Fruit fly (Drosophila melanogaster) whole organism, embryonic: ENCODE measurements around the gene CG43800.

Source experiments
- ATbp ChIP-seq: fragments of 200-800 bp; sonication (Bioruptor generic); optimal IDR thresholded peaks from 2 replicates; lab custom pipeline; 2017; ENCODE audit warnings: missing biosample characterization, mild to moderate bottlenecking, missing genetic modification characterization, missing genetic modification reagents
- Bteb2 ChIP-seq: fragments of 200-800 bp; sonication (Bioruptor generic); optimal IDR thresholded peaks from 2 replicates; lab custom pipeline; 2016; ENCODE audit warnings: missing biosample characterization, missing genetic modification characterization
- CG10321 ChIP-seq: fragments of 200-800 bp; sonication (Bioruptor generic); IDR thresholded peaks from 2 replicates; pipeline ENCODE4 v1.3.6; 2022; ENCODE audit warnings: missing biosample characterization, missing genetic modification characterization
- CG10431 ChIP-seq: fragments of 200-800 bp; sonication (Bioruptor generic); optimal IDR thresholded peaks from 3 replicates; lab custom pipeline; 2018; ENCODE audit warnings: missing biosample characterization, mild to moderate bottlenecking, missing genetic modification characterization
- CG11456 ChIP-seq: fragments of 200-800 bp; sonication (Bioruptor generic); IDR thresholded peaks from 3 replicates; pipeline ENCODE4 v1.3.6; 2022; ENCODE audit warnings: missing biosample characterization, missing genetic modification characterization
- CG11723 ChIP-seq: fragments of 200-800 bp; sonication (Bioruptor generic); optimal IDR thresholded peaks from 2 replicates; lab custom pipeline; 2017; ENCODE audit warnings: missing biosample characterization, mild to moderate bottlenecking, missing genetic modification characterization
- CG13624 ChIP-seq: fragments of 200-800 bp; sonication (Bioruptor generic); optimal IDR thresholded peaks from 2 replicates; lab custom pipeline; 2016; ENCODE audit warnings: missing biosample characterization, missing genetic modification characterization
- CG1529 ChIP-seq: fragments of 200-800 bp; sonication (Bioruptor generic); optimal IDR thresholded peaks from 3 replicates; lab custom pipeline; 2018; ENCODE audit warnings: missing biosample characterization, missing genetic modification characterization
- CG18476 ChIP-seq: fragments of 200-800 bp; sonication (Bioruptor generic); optimal IDR thresholded peaks from 2 replicates; lab custom pipeline; 2016; ENCODE audit warnings: missing biosample characterization, mild to moderate bottlenecking, missing genetic modification characterization
- CG2875 ChIP-seq: fragments of 200-800 bp; sonication (Bioruptor generic); optimal IDR thresholded peaks from 2 replicates; lab custom pipeline; 2017; ENCODE audit warnings: missing biosample characterization, mild to moderate bottlenecking, missing genetic modification characterization, missing genetic modification reagents
- CG31441 ChIP-seq: fragments of 200-800 bp; sonication (Bioruptor generic); IDR thresholded peaks from 2 replicates; pipeline ENCODE4 v1.3.6; 2022; ENCODE audit warnings: missing biosample characterization, missing genetic modification characterization
- CG33213 ChIP-seq: fragments of 200-800 bp; sonication (Bioruptor generic); optimal IDR thresholded peaks from 3 replicates; lab custom pipeline; 2016; ENCODE audit warnings: missing biosample characterization, missing genetic modification characterization
- CG4424 ChIP-seq: fragments of 200-800 bp; sonication (Bioruptor generic); optimal IDR thresholded peaks from 3 replicates; lab custom pipeline; 2016; ENCODE audit warnings: missing biosample characterization, missing genetic modification characterization
- CG7786 ChIP-seq: fragments of 200-800 bp; sonication (Bioruptor generic); optimal IDR thresholded peaks from 2 replicates; lab custom pipeline; 2016; ENCODE audit warnings: missing biosample characterization, missing genetic modification characterization
- CG9727 ChIP-seq: fragments of 200-800 bp; sonication (Bioruptor generic); optimal IDR thresholded peaks from 3 replicates; lab custom pipeline; 2017; ENCODE audit warnings: missing biosample characterization, mild to moderate bottlenecking, missing genetic modification characterization
- CoRest ChIP-seq: fragments of 200-800 bp; sonication (Bioruptor generic); optimal IDR thresholded peaks from 3 replicates; lab custom pipeline; 2018; ENCODE audit warnings: missing biosample characterization, mild to moderate bottlenecking, missing genetic modification characterization, moderate library complexity
- CrebB ChIP-seq: fragments of 200-800 bp; sonication (Bioruptor generic); optimal IDR thresholded peaks from 3 replicates; lab custom pipeline; 2018; ENCODE audit warnings: missing biosample characterization, mild to moderate bottlenecking, missing genetic modification characterization
- D19A ChIP-seq: fragments of 200-800 bp; optimal IDR thresholded peaks from 3 replicates; lab custom pipeline; 2019; ENCODE audit warnings: missing biosample characterization, mild to moderate bottlenecking, missing genetic modification characterization, moderate library complexity
- Dad ChIP-seq: fragments of 200-800 bp; sonication (Bioruptor generic); optimal IDR thresholded peaks from 3 replicates; lab custom pipeline; 2016; ENCODE audit warnings: missing biosample characterization, missing genetic modification characterization
- Dbx ChIP-seq: fragments of 200-800 bp; sonication (Bioruptor generic); IDR thresholded peaks from 3 replicates; pipeline ENCODE4 v1.3.6; 2022; ENCODE audit warnings: missing biosample characterization, missing genetic modification characterization
- Deaf1 ChIP-seq: fragments of 200-800 bp; optimal IDR thresholded peaks from 3 replicates; lab custom pipeline; 2019; ENCODE audit warnings: missing biosample characterization, mild to moderate bottlenecking, missing genetic modification characterization, moderate library complexity
- Dip2 ChIP-seq: fragments of 200-800 bp; sonication (Bioruptor generic); IDR thresholded peaks from 2 replicates; pipeline ENCODE4 v1.3.6; 2022; ENCODE audit warnings: missing biosample characterization, missing genetic modification characterization
- Dll ChIP-seq: fragments of 200-800 bp; sonication (Bioruptor generic); IDR thresholded peaks from 4 replicates; pipeline ENCODE4 v1.3.6; 2022; ENCODE audit warnings: missing biosample characterization, missing genetic modification characterization; ENCODE audit not compliant: partially characterized antibody
- E2f1 ChIP-seq: fragments of 200-800 bp; sonication (Bioruptor generic); IDR thresholded peaks from 2 replicates; pipeline ENCODE4 v1.3.6; 2022; ENCODE audit warnings: missing biosample characterization, missing genetic modification characterization
- Elba2 ChIP-seq: fragments of 200-800 bp; sonication (Bioruptor generic); optimal IDR thresholded peaks from 3 replicates; lab custom pipeline; 2016; ENCODE audit warnings: missing biosample characterization, missing genetic modification characterization
- GATAe ChIP-seq: fragments of 200-800 bp; sonication (Bioruptor generic); conservative IDR thresholded peaks from 2 replicates; pipeline ENCODE4 v1.3.6; 2022; ENCODE audit warnings: missing biosample characterization, missing genetic modification characterization
- HmgD ChIP-seq: fragments of 200-800 bp; sonication (Bioruptor generic); optimal IDR thresholded peaks from 3 replicates; lab custom pipeline; 2016; ENCODE audit warnings: missing biosample characterization, missing genetic modification characterization
- HmgZ ChIP-seq: fragments of 200-800 bp; sonication (Bioruptor generic); optimal IDR thresholded peaks from 2 replicates; lab custom pipeline; 2018; ENCODE audit warnings: missing biosample characterization, mild to moderate bottlenecking, missing genetic modification characterization
- Hmx ChIP-seq: fragments of 200-800 bp; sonication (Bioruptor generic); optimal IDR thresholded peaks from 2 replicates; lab custom pipeline; 2016; ENCODE audit warnings: missing biosample characterization, missing genetic modification characterization
- Lim3 ChIP-seq: fragments of 200-800 bp; sonication (Bioruptor generic); IDR thresholded peaks from 2 replicates; pipeline ENCODE4 v1.3.6; 2022; ENCODE audit warnings: missing biosample characterization, missing genetic modification characterization
- Meics ChIP-seq: fragments of 200-800 bp; sonication (Bioruptor generic); optimal IDR thresholded peaks from 2 replicates; lab custom pipeline; 2017; ENCODE audit warnings: missing biosample characterization, mild to moderate bottlenecking, missing genetic modification characterization
- Pdp1 ChIP-seq, 2 experiments: fragments of 200-800 bp; sonication (Bioruptor generic); optimal IDR thresholded peaks; 3 replicates each; lab custom pipeline; 2016; ENCODE audit warnings: missing biosample characterization in 2 of 2, missing genetic modification characterization in 2 of 2, mild to moderate bottlenecking in 1 of 2, moderate library complexity in 1 of 2
- Stat92E ChIP-seq, 3 experiments: fragments of >200 bp in 2 of 3; fragments of 200-800 bp in 1 of 3; sonication (Bioruptor generic) in 1 of 3; optimal IDR thresholded peaks; 2 replicates each; lab custom pipeline; 2017 to 2019; ENCODE audit warnings: missing biosample characterization in 3 of 3, missing genetic modification characterization in 3 of 3, mild to moderate bottlenecking in 1 of 3, moderate library complexity in 1 of 3
- Taf1 ChIP-seq: fragments of 200-800 bp; sonication (Bioruptor generic); IDR thresholded peaks from 2 replicates; pipeline ENCODE4 v1.3.6; 2022; ENCODE audit warnings: missing biosample characterization, missing genetic modification characterization
- amos ChIP-seq: fragments of 200-800 bp; sonication (Bioruptor generic); IDR thresholded peaks from 2 replicates; pipeline ENCODE4 v1.3.6; 2022; ENCODE audit warnings: missing biosample characterization, missing genetic modification characterization; ENCODE audit not compliant: partially characterized antibody
- bowl ChIP-seq: fragments of 200-800 bp; sonication (Bioruptor generic); IDR thresholded peaks from 2 replicates; pipeline ENCODE4 v1.3.6; 2022; ENCODE audit warnings: missing biosample characterization, missing genetic modification characterization
- fd96Cb ChIP-seq: fragments of 200-800 bp; sonication (Bioruptor generic); optimal IDR thresholded peaks from 2 replicates; lab custom pipeline; 2018; ENCODE audit warnings: missing biosample characterization, mild to moderate bottlenecking, missing genetic modification characterization, moderate library complexity
- gcm ChIP-seq: fragments of 200-800 bp; sonication (Bioruptor generic); optimal IDR thresholded peaks from 2 replicates; lab custom pipeline; 2019; ENCODE audit warnings: missing biosample characterization, mild to moderate bottlenecking, missing genetic modification characterization, moderate library complexity
- gsb-n ChIP-seq: fragments of 200-800 bp; sonication (Bioruptor generic); optimal IDR thresholded peaks from 3 replicates; lab custom pipeline; 2018; ENCODE audit warnings: missing biosample characterization, mild to moderate bottlenecking, missing genetic modification characterization
- hkb ChIP-seq, 2 experiments: fragments of 200-800 bp in 1 of 2; fragments of >200 bp in 1 of 2; sonication (Bioruptor generic) in 1 of 2; IDR thresholded peaks in 1 of 2; optimal IDR thresholded peaks in 1 of 2; 2 replicates each; pipeline versions ENCODE4 v1.3.6 to Lab custom; 2017 to 2022; ENCODE audit warnings: missing biosample characterization in 1 of 2, missing genetic modification characterization in 1 of 2
- hth ChIP-seq: fragments of >200 bp; optimal IDR thresholded peaks from 2 replicates; lab custom pipeline; 2017; ENCODE audit warnings: inconsistent platforms
- klu ChIP-seq: fragments of 200-800 bp; sonication (Bioruptor generic); IDR thresholded peaks from 2 replicates; pipeline ENCODE4 v1.3.6; 2022; ENCODE audit warnings: missing biosample characterization, missing genetic modification characterization
- lilli ChIP-seq: fragments of 200-800 bp; sonication (Bioruptor generic); optimal IDR thresholded peaks from 3 replicates; lab custom pipeline; 2016; ENCODE audit warnings: missing biosample characterization, missing genetic modification characterization
- oc ChIP-seq: fragments of 200-800 bp; sonication (Bioruptor generic); optimal IDR thresholded peaks from 2 replicates; lab custom pipeline; 2018; ENCODE audit warnings: missing biosample characterization, mild to moderate bottlenecking, missing genetic modification characterization, moderate library complexity
- odd ChIP-seq: fragments of 200-800 bp; sonication (Bioruptor generic); optimal IDR thresholded peaks from 2 replicates; lab custom pipeline; 2017; ENCODE audit warnings: missing biosample characterization, mild to moderate bottlenecking, missing genetic modification characterization
- phol ChIP-seq: fragments of 200-800 bp; sonication (Bioruptor generic); optimal IDR thresholded peaks from 3 replicates; lab custom pipeline; 2018; ENCODE audit warnings: missing biosample characterization, mild to moderate bottlenecking, missing genetic modification characterization, moderate library complexity
- sr ChIP-seq: fragments of 200-800 bp; sonication (Bioruptor generic); IDR thresholded peaks from 3 replicates; pipeline ENCODE4 v1.3.6; 2022; ENCODE audit warnings: missing biosample characterization, missing genetic modification characterization
- tap ChIP-seq: fragments of 200-800 bp; optimal IDR thresholded peaks from 3 replicates; lab custom pipeline; 2019; ENCODE audit warnings: missing biosample characterization, mild to moderate bottlenecking, missing genetic modification characterization, moderate library complexity
- tna ChIP-seq: fragments of 200-800 bp; sonication (Bioruptor generic); IDR thresholded peaks from 2 replicates; pipeline ENCODE4 v1.3.6; 2022; ENCODE audit warnings: missing biosample characterization, missing genetic modification characterization; ENCODE audit not compliant: partially characterized antibody
- vnd ChIP-seq: fragments of 200-800 bp; sonication (Bioruptor generic); IDR thresholded peaks from 3 replicates; pipeline ENCODE4 v1.3.6; 2022; ENCODE audit warnings: missing biosample characterization, missing genetic modification characterization; ENCODE audit not compliant: partially characterized antibody
- zf30C ChIP-seq: fragments of 200-800 bp; sonication (Bioruptor generic); optimal IDR thresholded peaks from 3 replicates; lab custom pipeline; 2018; ENCODE audit warnings: missing biosample characterization, mild to moderate bottlenecking, missing genetic modification characterization

The CG43800 gene

dm6 chr2L:7265970-7266369 lies 33.4 kb upstream of the CG43800 start (continued):
- TF ChIP-seq CG9727 (GFP tag; lab: Kevin White, UChicago) (no peak), zf30C (GFP tag; lab: Kevin White, UChicago) (no peak), CG7786 (GFP tag; lab: Kevin White, UChicago) (peak; percentile 18), klu (no peak), CG18476 (GFP tag; lab: Kevin White, UChicago) (no peak), Meics (no peak), CG4424 (GFP tag; lab: Kevin White, UChicago) (peak; percentile 14), CG2875 (GFP tag; lab: Kevin White, UChicago) (peak; percentile 44), lilli (peak; percentile 19), CoRest (no peak), CG10431 (GFP tag; lab: Kevin White, UChicago) (no peak), gcm (GFP tag; lab: Kevin White, UChicago) (peak; percentile 7), tap (tag; lab: Kevin White, UChicago) (peak; percentile 27), CG1529 (GFP tag; lab: Kevin White, UChicago) (no peak), oc (tag; lab: Kevin White, UChicago) (no peak), HmgZ (tag; lab: Kevin White, UChicago) (no peak), Lim3 (no peak), bowl (no peak), amos (GFP tag; lab: Robert Waterston, UW) (no peak), Dll (GFP tag; lab: Robert Waterston, UW) (no peak), fd96Cb (tag; lab: Kevin White, UChicago) (peak; percentile 42), gsb-n (tag; lab: Kevin White, UChicago) (peak; percentile 4), CG10321 (GFP tag; lab: Robert Waterston, UW) (no peak), odd (GFP tag; lab: Kevin White, UChicago) (no peak), E2f1 (peak; percentile 37), tna (GFP tag; lab: Robert Waterston, UW) (no peak), CG11456 (GFP tag; lab: Robert Waterston, UW) (no peak), CG33213 (GFP tag; lab: Kevin White, UChicago) (no peak), vnd (GFP tag; lab: Robert Waterston, UW) (no peak), Stat92E (GFP tag; optimal IDR thresholded peaks at IDR 0.05; lab: Kevin White, UChicago) (no peak), Dip2 (GFP tag; lab: Robert Waterston, UW) (no peak), Taf1 (no peak), Dad (GFP tag; lab: Kevin White, UChicago) (no peak), GATAe (GFP tag; lab: Robert Waterston, UW) (no peak), Bteb2 (no peak), CG13624 (no peak), sr (GFP tag; lab: Robert Waterston, UW) (no peak), ATbp (GFP tag; lab: Kevin White, UChicago) (peak; percentile 39), Elba2 (GFP tag; lab: Kevin White, UChicago) (no peak), Deaf1 (no peak), Hmx (GFP tag; lab: Kevin White, UChicago) (no peak), HmgD (GFP tag; lab: Kevin White, UChicago) (no peak), CG31441 (GFP tag; lab: Robert Waterston, UW) (peak; percentile 35; the same call in 1 of the 2 replicates), hth (no peak), CrebB (tag; lab: Kevin White, UChicago) (no peak), hkb (optimal IDR thresholded peaks at IDR 0.05; lab: Kevin White, UChicago) (no peak), hkb (GFP tag; IDR thresholded peaks at IDR 0.05; lab: Robert Waterston, UW) (peak; percentile 56; the same call in 1 of the 2 replicates), Dbx (GFP tag; lab: Robert Waterston, UW) (no peak), Pdp1 (GFP tag; optimal IDR thresholded peaks at IDR 0.05; lab: Kevin White, UChicago) (no peak), CG11723 (GFP tag; lab: Kevin White, UChicago) (no peak), phol (tag; lab: Kevin White, UChicago) (peak; percentile 56), D19A (tag; lab: Kevin White, UChicago) (peak; percentile 5)
